Worm (Caenorhabditis elegans) whole organism, late embryonic: ENCODE data around the gene lim-8.

Experiments
- F13H6.1 ChIP-seq: sonication (generic microtip); optimal IDR thresholded peaks from 2 replicates; lab custom pipeline; 2016; ENCODE audit warnings: missing genetic modification characterization, missing compliant biosample characterization
- K02D7.2 ChIP-seq: sonication (generic microtip); optimal IDR thresholded peaks from 2 replicates; lab custom pipeline; 2017; ENCODE audit warnings: mild to moderate bottlenecking, missing genetic modification characterization, missing compliant biosample characterization
- ceh-14 ChIP-seq: sonication (generic microtip); optimal IDR thresholded peaks from 2 replicates; lab custom pipeline; 2016; ENCODE audit warnings: missing genotype, missing genetic modification characterization, missing compliant biosample characterization
- ceh-22 ChIP-seq: sonication (generic microtip); optimal IDR thresholded peaks from 2 replicates; lab custom pipeline; 2017; ENCODE audit warnings: missing biosample characterization, missing genetic modification characterization
- ceh-9 ChIP-seq: sonication (generic microtip); optimal IDR thresholded peaks from 2 replicates; lab custom pipeline; 2016; ENCODE audit warnings: mild to moderate bottlenecking, missing genetic modification characterization, inconsistent platforms, missing compliant biosample characterization
- dmd-4 ChIP-seq: sonication (generic microtip); optimal IDR thresholded peaks from 2 replicates; lab custom pipeline; 2016; ENCODE audit warnings: borderline replicate concordance, missing genetic modification characterization, missing compliant biosample characterization
- elt-2 ChIP-seq: sonication (generic microtip); optimal IDR thresholded peaks from 2 replicates; lab custom pipeline; 2016; ENCODE audit warnings: missing genetic modification reagents, missing genetic modification characterization, missing compliant biosample characterization
- fkh-10 ChIP-seq: fragments of 150-350 bp; optimal IDR thresholded peaks from 2 replicates; lab custom pipeline; 2014; ENCODE audit warnings: missing biosample characterization, missing genetic modification reagents, missing genetic modification characterization
- hlh-6 ChIP-seq: sonication (generic microtip); optimal IDR thresholded peaks from 2 replicates; lab custom pipeline; 2016; ENCODE audit warnings: missing genotype, missing genetic modification characterization, missing compliant biosample characterization
- nfya-1 ChIP-seq: sonication (generic microtip); optimal IDR thresholded peaks from 2 replicates; lab custom pipeline; 2017; ENCODE audit warnings: missing genetic modification characterization, mild to moderate bottlenecking, missing compliant biosample characterization, antibody characterized with exemption, moderate library complexity
- nhr-11 ChIP-seq: fragments of 150-350 bp; optimal IDR thresholded peaks from 2 replicates; lab custom pipeline; 2014; ENCODE audit warnings: missing biosample characterization, missing genetic modification characterization
- pha-4 ChIP-seq: fragments of 150-350 bp; optimal IDR thresholded peaks from 2 replicates; lab custom pipeline; 2018; ENCODE audit warnings: missing biosample characterization, missing genetic modification reagents, missing genetic modification characterization
- unc-3 ChIP-seq, 2 experiments: fragments of 200-800 bp in 1 of 2; sonication (Bioruptor generic) in 1 of 2; sonication (generic microtip) in 1 of 2; conservative IDR thresholded peaks in 1 of 2; optimal IDR thresholded peaks in 1 of 2; 2 replicates each; pipeline versions ENCODE4 v1.3.6 to Lab custom; 2016 to 2022; ENCODE audit warnings: missing compliant biosample characterization in 2 of 2, missing genetic modification characterization in 2 of 2, missing genetic modification reagents in 1 of 2

DNA sequence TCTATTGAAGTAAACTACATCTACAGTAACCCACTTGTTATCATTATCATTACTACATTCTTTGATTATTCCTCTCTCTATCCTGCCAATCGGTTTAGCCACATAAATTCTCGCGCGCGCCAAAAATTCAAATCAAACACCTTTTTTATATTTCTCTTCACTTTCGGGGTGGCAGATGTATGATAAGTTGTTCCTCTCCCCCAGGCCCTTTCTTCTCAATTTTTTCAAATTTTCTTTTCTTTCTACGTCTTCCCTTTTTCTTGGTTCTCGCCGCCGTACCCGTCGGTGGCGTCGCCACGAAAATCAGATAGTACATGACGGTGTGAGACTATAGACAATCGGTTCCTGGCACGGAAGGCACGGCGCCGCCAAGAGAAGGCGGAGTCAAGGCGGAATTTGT is 4.6 kb upstream of the lim-8 start, which contains the start of gene R05H11.2:
- no peak for TF ChIP-seq dmd-4
- no peak for TF ChIP-seq fkh-10 (GFP tag; lab: Kevin White, UChicago)
- TF ChIP-seq K02D7.2 (tag; lab: Kevin White, UChicago), result no peak
- no peak for TF ChIP-seq ceh-22
- no peak for TF ChIP-seq ceh-14 (tag; lab: Kevin White, UChicago)
- no peak for TF ChIP-seq F13H6.1 (tag; lab: Kevin White, UChicago)
- TF ChIP-seq elt-2 (tag; lab: Kevin White, UChicago), result no peak
- TF ChIP-seq unc-3 (GFP tag; conservative IDR thresholded peaks at IDR 0.05; lab: Robert Waterston, UW), result no peak
- TF ChIP-seq unc-3 (tag; optimal IDR thresholded peaks at IDR 0.05; lab: Kevin White, UChicago), result no peak
- TF ChIP-seq nhr-11 (tag; lab: Kevin White, UChicago), result no peak
- no peak for TF ChIP-seq hlh-6
- no peak for TF ChIP-seq pha-4 (tag; lab: Kevin White, UChicago)
- no peak for TF ChIP-seq ceh-9 (tag; lab: Kevin White, UChicago)
- no peak for TF ChIP-seq nfya-1 (tag; lab: Kevin White, UChicago)
